Worm (Caenorhabditis elegans) whole organism, L4 larva: ENCODE data around the gene C16C4.1.

Experiments used
- nhr-76 ChIP-seq: fragments of 150-350 bp; optimal IDR thresholded peaks from 2 replicates; lab custom pipeline; 2014; ENCODE audit warnings: missing biosample characterization, missing genetic modification characterization
- zag-1 ChIP-seq: fragments of 150-350 bp; optimal IDR thresholded peaks from 2 replicates; lab custom pipeline; 2014; ENCODE audit warnings: missing biosample characterization, missing genetic modification characterization

ce11 chrII:1882705-1883104, 11.3 kb upstream of the C16C4.1 start, which contains the start of gene math-5:
- TF ChIP-seq nhr-76 (tag; lab: Kevin White, UChicago) (no peak), zag-1 (tag; lab: Kevin White, UChicago) (no peak)
